Worm (Caenorhabditis elegans) whole organism, late embryonic: ENCODE data around the gene skr-20.

ENCODE experiments used
- C38D4.7 ChIP-seq: fragments of 200-800 bp; sonication (Bioruptor generic); optimal IDR thresholded peaks from 2 replicates; lab custom pipeline; 2018; ENCODE audit warnings: mild to moderate bottlenecking, missing genetic modification characterization, moderate library complexity, missing compliant biosample characterization
- F13H6.1 ChIP-seq: sonication (generic microtip); optimal IDR thresholded peaks from 2 replicates; lab custom pipeline; 2016; ENCODE audit warnings: missing genetic modification characterization, missing compliant biosample characterization
- K02D7.2 ChIP-seq: sonication (generic microtip); optimal IDR thresholded peaks from 2 replicates; lab custom pipeline; 2017; ENCODE audit warnings: mild to moderate bottlenecking, missing genetic modification characterization, missing compliant biosample characterization
- T23F11.4 ChIP-seq: fragments of 200-800 bp; sonication (Bioruptor generic); optimal IDR thresholded peaks from 2 replicates; lab custom pipeline; 2018; ENCODE audit warnings: mild to moderate bottlenecking, missing genetic modification characterization, missing compliant biosample characterization
- ceh-14 ChIP-seq: sonication (generic microtip); optimal IDR thresholded peaks from 2 replicates; lab custom pipeline; 2016; ENCODE audit warnings: missing genotype, missing genetic modification characterization, missing compliant biosample characterization
- ceh-18 ChIP-seq: sonication (generic microtip); optimal IDR thresholded peaks from 2 replicates; lab custom pipeline; 2016; ENCODE audit warnings: missing genetic modification characterization, missing compliant biosample characterization
- ceh-2 ChIP-seq: sonication (generic microtip); optimal IDR thresholded peaks from 2 replicates; lab custom pipeline; 2016; ENCODE audit warnings: missing genotype, missing genetic modification characterization, missing compliant biosample characterization
- ceh-22 ChIP-seq: sonication (generic microtip); optimal IDR thresholded peaks from 2 replicates; lab custom pipeline; 2017; ENCODE audit warnings: missing biosample characterization, missing genetic modification characterization
- ceh-24 ChIP-seq: sonication (generic microtip); optimal IDR thresholded peaks from 2 replicates; lab custom pipeline; 2016; ENCODE audit warnings: mild to moderate bottlenecking, missing genetic modification characterization, missing compliant biosample characterization
- ceh-30 ChIP-seq: fragments of 150-350 bp; optimal IDR thresholded peaks from 2 replicates; lab custom pipeline; 2014; ENCODE audit warnings: missing biosample characterization, missing genetic modification characterization
- ceh-31 ChIP-seq: sonication (generic microtip); optimal IDR thresholded peaks from 2 replicates; lab custom pipeline; 2016; ENCODE audit warnings: missing genetic modification characterization, missing compliant biosample characterization
- ceh-34 ChIP-seq: sonication (generic microtip); optimal IDR thresholded peaks from 2 replicates; lab custom pipeline; 2016; ENCODE audit warnings: mild to moderate bottlenecking, missing genetic modification characterization, missing compliant biosample characterization
- ceh-45 ChIP-seq: fragments of 200-800 bp; sonication (Bioruptor generic); IDR thresholded peaks from 2 replicates; pipeline ENCODE4 v1.3.6; 2022; ENCODE audit warnings: missing genetic modification reagents, missing genetic modification characterization, missing compliant biosample characterization
- ceh-48 ChIP-seq: sonication (generic microtip); optimal IDR thresholded peaks from 2 replicates; lab custom pipeline; 2016; ENCODE audit warnings: missing genetic modification characterization, inconsistent platforms, missing compliant biosample characterization
- ceh-9 ChIP-seq: sonication (generic microtip); optimal IDR thresholded peaks from 2 replicates; lab custom pipeline; 2016; ENCODE audit warnings: mild to moderate bottlenecking, missing genetic modification characterization, inconsistent platforms, missing compliant biosample characterization
- elt-2 ChIP-seq: sonication (generic microtip); optimal IDR thresholded peaks from 2 replicates; lab custom pipeline; 2016; ENCODE audit warnings: missing genetic modification reagents, missing genetic modification characterization, missing compliant biosample characterization
- elt-4 ChIP-seq: sonication (generic microtip); optimal IDR thresholded peaks from 2 replicates; lab custom pipeline; 2016; ENCODE audit warnings: missing genetic modification characterization, missing compliant biosample characterization
- eyg-1 ChIP-seq: sonication (generic microtip); optimal IDR thresholded peaks from 2 replicates; lab custom pipeline; 2016; ENCODE audit warnings: missing genotype, missing genetic modification characterization, missing compliant biosample characterization
- fkh-6 ChIP-seq: sonication (generic microtip); optimal IDR thresholded peaks from 2 replicates; lab custom pipeline; 2016; ENCODE audit warnings: missing genetic modification characterization, missing compliant biosample characterization
- gmeb-2 ChIP-seq: sonication (generic microtip); optimal IDR thresholded peaks from 2 replicates; lab custom pipeline; 2016; ENCODE audit warnings: missing genetic modification characterization, inconsistent platforms, missing compliant biosample characterization
- hlh-13 ChIP-seq: fragments of 200-800 bp; sonication (Bioruptor generic); optimal IDR thresholded peaks from 2 replicates; lab custom pipeline; 2018; ENCODE audit warnings: mild to moderate bottlenecking, missing genetic modification characterization, missing compliant biosample characterization
- hlh-15 ChIP-seq: sonication (generic microtip); optimal IDR thresholded peaks from 2 replicates; lab custom pipeline; 2016; ENCODE audit warnings: missing genetic modification characterization, missing compliant biosample characterization
- hlh-30 ChIP-seq: sonication (generic microtip); optimal IDR thresholded peaks from 2 replicates; lab custom pipeline; 2017; ENCODE audit warnings: antibody characterized with exemption, missing genetic modification characterization, missing compliant biosample characterization; ENCODE audit not compliant: insufficient read depth
- hlh-8 ChIP-seq: sonication (generic microtip); optimal IDR thresholded peaks from 2 replicates; lab custom pipeline; 2016; ENCODE audit warnings: missing genotype, missing genetic modification characterization, missing compliant biosample characterization
- lim-6 ChIP-seq: sonication (generic microtip); optimal IDR thresholded peaks from 2 replicates; lab custom pipeline; 2016; ENCODE audit warnings: missing genetic modification characterization, missing compliant biosample characterization
- lin-11 ChIP-seq: fragments of 200-800 bp; sonication (Bioruptor generic); optimal IDR thresholded peaks from 2 replicates; lab custom pipeline; 2018; ENCODE audit warnings: mild to moderate bottlenecking, missing genetic modification characterization, missing compliant biosample characterization
- mec-3 ChIP-seq: sonication (generic microtip); optimal IDR thresholded peaks from 2 replicates; lab custom pipeline; 2016; ENCODE audit warnings: borderline replicate concordance, missing genetic modification characterization, missing compliant biosample characterization
- nfya-1 ChIP-seq: sonication (generic microtip); optimal IDR thresholded peaks from 2 replicates; lab custom pipeline; 2017; ENCODE audit warnings: missing genetic modification characterization, mild to moderate bottlenecking, missing compliant biosample characterization, antibody characterized with exemption, moderate library complexity
- nhr-11 ChIP-seq: fragments of 150-350 bp; optimal IDR thresholded peaks from 2 replicates; lab custom pipeline; 2014; ENCODE audit warnings: missing biosample characterization, missing genetic modification characterization
- pat-9 ChIP-seq: fragments of 200-800 bp; sonication (Bioruptor generic); optimal IDR thresholded peaks from 2 replicates; lab custom pipeline; 2018; ENCODE audit warnings: mild to moderate bottlenecking, missing genetic modification characterization, moderate library complexity, missing compliant biosample characterization
- pha-2 ChIP-seq: sonication (generic microtip); optimal IDR thresholded peaks from 2 replicates; lab custom pipeline; 2017; ENCODE audit warnings: mild to moderate bottlenecking, missing genetic modification characterization, missing compliant biosample characterization
- pha-4 ChIP-seq: fragments of 150-350 bp; optimal IDR thresholded peaks from 2 replicates; lab custom pipeline; 2018; ENCODE audit warnings: missing biosample characterization, missing genetic modification reagents, missing genetic modification characterization
- sdc-2 ChIP-seq: sonication (generic microtip); optimal IDR thresholded peaks from 2 replicates; lab custom pipeline; 2016; ENCODE audit warnings: missing genotype, missing genetic modification characterization, missing compliant biosample characterization
- sox-4 ChIP-seq: sonication (generic microtip); optimal IDR thresholded peaks from 2 replicates; lab custom pipeline; 2017; ENCODE audit warnings: mild to moderate bottlenecking, missing genetic modification characterization, inconsistent platforms, missing compliant biosample characterization
- tbx-2 ChIP-seq: sonication (generic microtip); optimal IDR thresholded peaks from 2 replicates; lab custom pipeline; 2016; ENCODE audit warnings: missing genetic modification characterization, missing compliant biosample characterization
- tbx-7 ChIP-seq: sonication (generic microtip); optimal IDR thresholded peaks from 2 replicates; lab custom pipeline; 2016; ENCODE audit warnings: missing genotype, missing genetic modification characterization, missing compliant biosample characterization
- ttx-3 ChIP-seq: sonication (generic microtip); optimal IDR thresholded peaks from 2 replicates; lab custom pipeline; 2016; ENCODE audit warnings: missing genetic modification reagents, missing genetic modification characterization, missing compliant biosample characterization
- unc-3 ChIP-seq, 2 experiments: fragments of 200-800 bp in 1 of 2; sonication (Bioruptor generic) in 1 of 2; sonication (generic microtip) in 1 of 2; conservative IDR thresholded peaks in 1 of 2; optimal IDR thresholded peaks in 1 of 2; 2 replicates each; pipeline versions ENCODE4 v1.3.6 to Lab custom; 2016 to 2022; ENCODE audit warnings: missing compliant biosample characterization in 2 of 2, missing genetic modification characterization in 2 of 2, missing genetic modification reagents in 1 of 2
- unc-42 ChIP-seq: sonication (generic microtip); optimal IDR thresholded peaks from 2 replicates; lab custom pipeline; 2016; ENCODE audit warnings: missing genotype, missing genetic modification characterization, missing compliant biosample characterization
- zip-5 ChIP-seq: sonication (generic microtip); optimal IDR thresholded peaks from 2 replicates; lab custom pipeline; 2016; ENCODE audit warnings: missing genetic modification characterization, missing compliant biosample characterization

Gene skr-20

ce11 chrX:13216802-13217201 lies 6.5 kb downstream of the skr-20 start, which contains the start of gene R12H7.4:
Gene R12H7.4 (plus strand): TSS chrX:13217102.
- TF ChIP-seq pha-2 (tag; lab: Kevin White, UChicago) (no peak), ceh-22 (tag; lab: Kevin White, UChicago) (no peak), pha-4 (no peak), mec-3 (no peak), sdc-2 (no peak), ceh-30 (tag; lab: Kevin White, UChicago) (no peak), hlh-8 (no peak), tbx-2 (no peak), fkh-6 (tag; lab: Kevin White, UChicago) (no peak), pat-9 (no peak), F13H6.1 (tag; lab: Kevin White, UChicago) (no peak), ttx-3 (tag; lab: Kevin White, UChicago) (no peak), C38D4.7 (no peak)

ce11 chrX:13212528-13212927 lies 10.8 kb downstream of the skr-20 start:
- no peak for TF ChIP-seq mec-3
- TF ChIP-seq elt-4 (tag; lab: Kevin White, UChicago), result no peak
- TF ChIP-seq hlh-15 (tag; lab: Kevin White, UChicago), result no peak
- no peak for TF ChIP-seq ceh-45
- TF ChIP-seq ceh-34 (tag; lab: Kevin White, UChicago), result no peak
- TF ChIP-seq lin-11, result no peak
- no peak for TF ChIP-seq eyg-1 (tag; lab: Kevin White, UChicago)
- TF ChIP-seq K02D7.2, result no peak
- TF ChIP-seq pha-4, result no peak
- TF ChIP-seq ceh-9 (tag; lab: Kevin White, UChicago), result no peak
- no peak for TF ChIP-seq unc-3 (GFP tag; conservative IDR thresholded peaks at IDR 0.05; lab: Robert Waterston, UW)
- TF ChIP-seq unc-3 (tag; optimal IDR thresholded peaks at IDR 0.05; lab: Kevin White, UChicago), result no peak

ce11 chrX:13210478-13210877 lies 12.9 kb downstream of the skr-20 start:
- TF ChIP-seq sox-4 (tag; lab: Kevin White, UChicago) (no peak), ceh-18 (peak; percentile 67), T23F11.4 (no peak), elt-2 (tag; lab: Kevin White, UChicago) (no peak), nhr-11 (tag; lab: Kevin White, UChicago) (no peak), ceh-24 (tag; lab: Kevin White, UChicago) (no peak), ceh-14 (tag; lab: Kevin White, UChicago) (peak; percentile 27), tbx-7 (no peak), eyg-1 (tag; lab: Kevin White, UChicago) (no peak), ceh-31 (peak; percentile 60), tbx-2 (peak; percentile 42), ceh-2 (tag; lab: Kevin White, UChicago) (no peak), unc-42 (tag; lab: Kevin White, UChicago) (peak; percentile 78), gmeb-2 (tag; lab: Kevin White, UChicago) (no peak), zip-5 (tag; lab: Kevin White, UChicago) (no peak), hlh-30 (tag; lab: Kevin White, UChicago) (no peak)
- TF ChIP-seq, all 69 proteins: peak for 5

ce11 chrX:13209026-13209425 lies 14.3 kb downstream of the skr-20 start:
- TF ChIP-seq nfya-1 (tag; lab: Kevin White, UChicago), result peak; percentile 22
- TF ChIP-seq unc-42 (tag; lab: Kevin White, UChicago), result peak; percentile 2
- TF ChIP-seq ceh-48 (tag; lab: Kevin White, UChicago), result no peak
- no peak for TF ChIP-seq lim-6 (tag; lab: Kevin White, UChicago)
- no peak for TF ChIP-seq hlh-13 (GFP tag; lab: Kevin White, UChicago)
